Fruit fly (Drosophila melanogaster): ENCODE measurements around the gene GNBP3.

DNA sequence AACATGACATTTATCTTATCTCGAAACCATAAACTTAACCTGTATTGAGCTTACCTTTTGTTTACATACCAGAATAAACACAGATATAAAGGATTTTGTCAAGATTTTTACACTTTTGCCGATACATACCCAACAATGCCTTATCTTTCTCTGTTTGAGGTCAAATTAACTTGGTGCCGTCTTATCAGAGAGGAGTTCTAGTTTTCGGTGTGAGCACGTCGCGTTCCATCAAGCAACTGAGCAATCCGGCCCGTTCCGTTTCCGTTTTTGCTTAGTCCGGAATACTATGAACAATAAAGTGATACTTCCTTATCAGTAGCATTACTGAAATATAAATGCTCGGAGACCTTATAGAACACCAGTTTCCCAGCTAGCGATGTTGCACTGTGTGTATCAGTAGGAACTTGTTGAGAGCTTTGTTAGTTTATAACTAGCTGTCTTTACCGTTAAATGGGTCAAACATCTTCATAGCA lies 31.1 kb downstream of the GNBP3 start, which contains the start of gene Galk:
- TF ChIP-seq Crg-1 (GFP tag; optimal IDR thresholded peaks at IDR 0.05), result peak; percentile 5
- no peak for TF ChIP-seq kay (GFP tag; ENCODE audit: borderline replicate concordance)
- peak; percentile 64 for TF ChIP-seq CG5204 (GFP tag; optimal IDR thresholded peaks at IDR 0.05)
- peak; percentile 13 for TF ChIP-seq Clk (GFP tag; optimal IDR thresholded peaks at IDR 0.05)
- no peak for TF ChIP-seq Hr96 (GFP tag; optimal IDR thresholded peaks at IDR 0.05)
- no peak for TF ChIP-seq CG11617 (GFP tag; optimal IDR thresholded peaks at IDR 0.05)
- peak; percentile 28 for TF ChIP-seq CG1620 (GFP tag; optimal IDR thresholded peaks at IDR 0.05)
- no peak for TF ChIP-seq CG7045 (GFP tag; optimal IDR thresholded peaks at IDR 0.05)

Data from whole organism, adult.